Fruit fly (Drosophila melanogaster) S2 (cell line): ENCODE data around the gene sina.

Experiments
- CG8478 ChIP-seq: fragments of >200 bp; optimal IDR thresholded peaks from 2 replicates; lab custom pipeline; 2018
- CTCF ChIP-seq, 2 experiments: fragments of >200 bp; optimal IDR thresholded peaks; 2 replicates each; lab custom pipeline; 2018

DNA sequence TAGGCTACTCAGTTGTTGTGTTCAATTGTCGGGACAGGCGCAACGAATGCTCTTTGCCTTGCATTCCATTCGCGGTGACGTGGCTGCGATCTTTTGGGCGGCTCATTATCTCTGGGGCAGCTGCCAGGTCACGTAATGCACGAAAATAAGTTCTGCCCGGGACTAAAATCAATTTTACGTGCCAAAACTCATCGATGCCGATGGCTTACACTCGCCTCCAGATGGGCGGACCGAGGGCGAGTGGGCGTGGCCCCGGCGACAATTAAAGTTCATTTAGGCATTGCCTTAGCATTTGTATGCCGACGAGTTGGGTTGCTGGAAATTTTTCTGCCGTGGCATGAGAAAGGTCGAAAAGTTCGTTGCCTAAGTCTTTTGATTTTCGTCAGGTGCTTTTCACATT is 16.8 kb upstream of the sina start:
- TF ChIP-seq CG8478 (lab: Kevin White, UChicago) (no peak), CTCF (optimal IDR thresholded peaks at IDR 0.05; lab: Kevin White, UChicago) (no peak)
